Worm (Caenorhabditis elegans): ENCODE results near the gene Y39G8B.9.

DNA sequence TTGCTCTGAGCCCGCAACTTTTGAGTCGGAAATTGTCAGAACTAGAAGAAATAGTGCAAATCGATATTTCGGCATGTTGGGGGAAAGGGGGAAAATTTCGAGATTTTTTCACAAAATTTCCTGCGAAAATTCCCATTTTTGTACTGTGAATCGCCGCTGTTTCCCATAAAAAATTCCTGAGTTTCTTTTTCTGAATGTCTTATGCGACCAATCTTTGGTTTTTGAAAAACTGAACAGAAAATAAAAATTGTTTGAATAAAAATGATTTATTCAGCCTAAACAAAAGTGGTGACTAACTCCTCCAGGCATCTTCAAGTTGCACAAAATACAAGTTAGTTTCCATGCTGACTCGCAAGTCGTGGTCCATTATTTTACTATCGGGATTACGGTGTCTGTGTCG lies 14.9 kb upstream of the Y39G8B.9 start, which contains the start of gene W07G1.7:
- TF ChIP-seq flt-1 (GFP tag; IDR thresholded peaks at IDR 0.05): no peak
- TF ChIP-seq cog-1 (tag; optimal IDR thresholded peaks at IDR 0.05): no peak
- TF ChIP-seq ztf-29 (GFP tag; IDR thresholded peaks at IDR 0.05): no peak
- TF ChIP-seq T22C8.4 (GFP tag; IDR thresholded peaks at IDR 0.05): no peak
- no peak for TF ChIP-seq klf-2 (GFP tag; conservative IDR thresholded peaks at IDR 0.05)
- TF ChIP-seq ref-1 (GFP tag; conservative IDR thresholded peaks at IDR 0.05): no peak
- TF ChIP-seq tab-1 (GFP tag; IDR thresholded peaks at IDR 0.05): no peak
- TF ChIP-seq ztf-23 (GFP tag; IDR thresholded peaks at IDR 0.05): no peak
- TF ChIP-seq med-1 (GFP tag; optimal IDR thresholded peaks at IDR 0.05; ENCODE audit: insufficient read depth): no peak

All from whole organism, midembryonic.